Worm (Caenorhabditis elegans) whole organism, mixed stage, embryonic: Measurements from ENCODE around the gene miro-1.

Experiments
- M03D4.4 ChIP-seq: sonication (generic microtip); optimal IDR thresholded peaks from 2 replicates; lab custom pipeline; 2017; ENCODE audit warnings: mild to moderate bottlenecking, missing genetic modification characterization, missing compliant biosample characterization
- nhr-28 ChIP-seq: fragments of 150-350 bp; optimal IDR thresholded peaks from 2 replicates; lab custom pipeline; 2014; ENCODE audit warnings: missing biosample characterization, missing genetic modification characterization
- pha-4 ChIP-seq: fragments of 150-350 bp; optimal IDR thresholded peaks from 2 replicates; lab custom pipeline; 2018; ENCODE audit warnings: missing biosample characterization, missing genetic modification reagents, missing genetic modification characterization
- unc-120 ChIP-seq: sonication (generic microtip); optimal IDR thresholded peaks from 2 replicates; lab custom pipeline; 2017; ENCODE audit warnings: missing genetic modification characterization, missing compliant biosample characterization; ENCODE audit not compliant: poor library complexity, severe bottlenecking

ce11 chrIV:4744167-4744566, 28.6 kb upstream of the miro-1 start, which contains the start of gene hoe-1:
- TF ChIP-seq nhr-28 (tag; lab: Kevin White, UChicago) (no peak), M03D4.4 (no peak), unc-120 (tag; lab: Kevin White, UChicago) (no peak), pha-4 (tag; lab: Kevin White, UChicago) (no peak)
